Fruit fly (Drosophila melanogaster): Measurements from ENCODE around the gene CG9281.
A peak's percentile ranks its signal among the peaks of the same experiment; 100 is the strongest.

CG9281 gene

DNA sequence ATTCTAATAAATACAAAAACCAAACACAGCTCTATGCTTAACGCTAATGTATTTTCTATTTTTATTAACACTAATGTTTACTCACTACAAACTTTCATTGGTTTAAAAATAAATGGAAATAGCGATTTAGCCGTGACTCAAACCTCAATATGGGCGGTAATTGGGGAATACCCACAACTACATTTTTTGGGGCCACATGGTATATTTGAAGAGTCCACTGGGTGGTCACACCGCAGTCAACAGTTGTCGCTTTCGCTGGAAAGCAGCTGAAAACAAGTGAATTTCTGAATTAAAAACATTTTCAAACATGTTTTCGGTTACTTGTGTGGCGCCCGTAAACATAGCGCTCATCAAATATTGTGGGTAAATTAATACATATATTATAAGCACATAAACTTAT, 38.6 kb upstream of the CG9281 start, which contains the start of gene Mvd (continued):
- TF ChIP-seq CG9817 (tag; optimal IDR thresholded peaks at IDR 0.05) (no peak), CG14050 (GFP tag; IDR thresholded peaks at IDR 0.05) (no peak), CG6765 (GFP tag; optimal IDR thresholded peaks at IDR 0.05) (no peak), CG1647 (GFP tag; optimal IDR thresholded peaks at IDR 0.05) (no peak), Rx (GFP tag; IDR thresholded peaks at IDR 0.05) (no peak), HHEX (GFP tag; optimal IDR thresholded peaks at IDR 0.05) (no peak), psq (GFP tag; optimal IDR thresholded peaks at IDR 0.05) (no peak), Ssrp (tag; optimal IDR thresholded peaks at IDR 0.05) (no peak), CG12299 (tag; optimal IDR thresholded peaks at IDR 0.05) (no peak), Nf-YC (tag; optimal IDR thresholded peaks at IDR 0.05) (no peak), CG10431 (GFP tag; optimal IDR thresholded peaks at IDR 0.05) (no peak), trh (GFP tag; optimal IDR thresholded peaks at IDR 0.05) (no peak), dpn (GFP tag; optimal IDR thresholded peaks at IDR 0.05) (no peak), slou (GFP tag; optimal IDR thresholded peaks at IDR 0.05) (no peak), Dbx (GFP tag; IDR thresholded peaks at IDR 0.05) (no peak), Xrp1 (GFP tag; IDR thresholded peaks at IDR 0.05) (no peak), kah (GFP tag; optimal IDR thresholded peaks at IDR 0.05) (peak; percentile 33), CG4820 (GFP tag; optimal IDR thresholded peaks at IDR 0.05) (no peak), CG8290 (GFP tag; optimal IDR thresholded peaks at IDR 0.05) (no peak), CG8290 (tag; optimal IDR thresholded peaks at IDR 0.05) (no peak), bcd (GFP tag; optimal IDR thresholded peaks at IDR 0.05) (no peak), mld (GFP tag; IDR thresholded peaks at IDR 0.05; ENCODE audit: partially characterized antibody) (no peak), luna (GFP tag; optimal IDR thresholded peaks at IDR 0.05) (no peak), CG8388 (GFP tag; optimal IDR thresholded peaks at IDR 0.05) (no peak), cas (GFP tag; IDR thresholded peaks at IDR 0.05) (no peak), Oaz (GFP tag; IDR thresholded peaks at IDR 0.05) (no peak), Eip74EF (GFP tag; optimal IDR thresholded peaks at IDR 0.05) (no peak), MESR4 (GFP tag; optimal IDR thresholded peaks at IDR 0.05) (peak; percentile 67), cg (GFP tag; optimal IDR thresholded peaks at IDR 0.05) (no peak), Blimp-1 (GFP tag; optimal IDR thresholded peaks at IDR 0.05) (peak; percentile 68), vfl (GFP tag; optimal IDR thresholded peaks at IDR 0.05) (no peak), CG12219 (GFP tag; optimal IDR thresholded peaks at IDR 0.05) (no peak), br (optimal IDR thresholded peaks at IDR 0.05) (no peak), danr (GFP tag; IDR thresholded peaks at IDR 0.05) (no peak), Ptx1 (GFP tag; IDR thresholded peaks at IDR 0.05) (no peak), crp (GFP tag; optimal IDR thresholded peaks at IDR 0.05) (peak in 1 of 2 experiments; percentile 52), ac (GFP tag; optimal IDR thresholded peaks at IDR 0.05) (no peak), PHDP (tag; optimal IDR thresholded peaks at IDR 0.05) (no peak), h (optimal IDR thresholded peaks at IDR 0.05) (no peak), nom (GFP tag; optimal IDR thresholded peaks at IDR 0.05) (peak; percentile 7), C15 (GFP tag; IDR thresholded peaks at IDR 0.05) (no peak), amos (GFP tag; IDR thresholded peaks at IDR 0.05; ENCODE audit: partially characterized antibody) (peak; percentile 18; the same call in 1 of the 2 replicates), Med (GFP tag) (peak; percentile 81), fd96Cb (tag; optimal IDR thresholded peaks at IDR 0.05) (no peak), BtbVII (GFP tag; optimal IDR thresholded peaks at IDR 0.05) (no peak), hbn (GFP tag; IDR thresholded peaks at IDR 0.05; ENCODE audit: partially characterized antibody) (no peak), CG3065 (GFP tag; optimal IDR thresholded peaks at IDR 0.05) (no peak), Usf (GFP tag; optimal IDR thresholded peaks at IDR 0.05) (no peak), crc (GFP tag; optimal IDR thresholded peaks at IDR 0.05) (no peak), Camta (GFP tag; optimal IDR thresholded peaks at IDR 0.05) (no peak), CG14710 (tag; optimal IDR thresholded peaks at IDR 0.05) (peak; percentile 75), CG2712 (tag; optimal IDR thresholded peaks at IDR 0.05) (peak; percentile 45)

All from whole organism, embryonic.